Worm (Caenorhabditis elegans) whole organism, L2 larva: ENCODE measurements around the gene K09F6.3.

ENCODE experiments used
- R02D3.7 ChIP-seq: fragments of 150-350 bp; optimal IDR thresholded peaks from 2 replicates; lab custom pipeline; 2014; ENCODE audit warnings: missing biosample characterization, missing genetic modification characterization
- ZK546.5 ChIP-seq: sonication (generic microtip); optimal IDR thresholded peaks from 2 replicates; lab custom pipeline; 2017; ENCODE audit warnings: missing biosample characterization, missing genetic modification characterization
- ceh-82 ChIP-seq: fragments of 150-350 bp; optimal IDR thresholded peaks from 2 replicates; lab custom pipeline; 2014; ENCODE audit warnings: missing biosample characterization, missing genetic modification characterization
- dmd-4 ChIP-seq: sonication (generic microtip); optimal IDR thresholded peaks from 2 replicates; lab custom pipeline; 2017; ENCODE audit warnings: missing biosample characterization, missing genetic modification characterization
- nhr-6 ChIP-seq: fragments of 150-350 bp; optimal IDR thresholded peaks from 2 replicates; lab custom pipeline; 2014; ENCODE audit warnings: missing biosample characterization, missing genetic modification characterization
- snpc-4 ChIP-seq: fragments of 150-350 bp; optimal IDR thresholded peaks from 2 replicates; lab custom pipeline; 2014; ENCODE audit warnings: missing biosample characterization, missing genetic modification characterization

DNA sequence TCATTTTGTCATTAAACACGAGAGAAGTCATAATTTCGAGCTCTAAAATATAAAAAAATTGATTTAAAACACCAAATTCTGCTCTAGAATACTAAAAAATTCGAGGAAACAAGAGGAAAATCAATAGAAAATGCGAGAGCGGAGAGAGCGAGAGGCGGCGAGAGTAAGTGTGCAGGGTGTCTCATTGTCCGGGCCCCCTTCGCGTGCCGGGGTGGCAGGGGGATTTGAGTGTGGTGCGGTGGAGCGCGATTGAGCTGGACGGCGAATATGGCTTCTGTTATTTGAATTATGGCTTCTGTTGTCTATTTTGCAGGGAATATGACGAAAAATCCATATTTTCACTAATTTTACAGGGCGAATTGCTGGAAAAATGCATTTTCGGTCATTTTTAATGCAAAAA lies 35.1 kb upstream of the K09F6.3 start, which contains the start of gene Y59C2A.3:
- TF ChIP-seq dmd-4 (tag; lab: Kevin White, UChicago) (no peak), ZK546.5 (tag; lab: Kevin White, UChicago) (no peak), nhr-6 (tag; lab: Kevin White, UChicago) (no peak), ceh-82 (tag; lab: Kevin White, UChicago) (no peak), R02D3.7 (tag; lab: Kevin White, UChicago) (no peak), snpc-4 (tag; lab: Kevin White, UChicago) (no peak)
